Worm (Caenorhabditis elegans) whole organism, early embryonic: Measurements from ENCODE around the gene try-8.

ENCODE experiments used
- ama-1 ChIP-seq: fragments of 150-350 bp; optimal IDR thresholded peaks from 2 replicates; lab custom pipeline; 2014
- ceh-13 ChIP-seq: fragments of 200-800 bp; sonication (Bioruptor generic); optimal IDR thresholded peaks from 2 replicates; lab custom pipeline; 2018; ENCODE audit warnings: mild to moderate bottlenecking, missing genetic modification characterization, missing compliant biosample characterization
- ceh-36 ChIP-seq: sonication (generic microtip); optimal IDR thresholded peaks from 2 replicates; lab custom pipeline; 2016; ENCODE audit warnings: missing genetic modification characterization, inconsistent platforms, missing compliant biosample characterization
- pes-1 ChIP-seq: fragments of 200-800 bp; sonication (Bioruptor generic); IDR thresholded peaks from 2 replicates; pipeline ENCODE4 v1.3.6; 2022; ENCODE audit warnings: missing genetic modification reagents, missing genetic modification characterization, missing compliant biosample characterization

- TF ChIP-seq ama-1 (lab: Kevin White, UChicago), result no peak
- TF ChIP-seq pes-1, result no peak
- no peak for TF ChIP-seq ceh-13 (GFP tag; lab: Kevin White, UChicago)
- TF ChIP-seq ceh-36, result no peak
Measured at ce11 chrV:7431016-7431415, 23.1 kb downstream of the try-8 start, which contains the start of gene srw-71.
